Fruit fly (Drosophila melanogaster) whole organism, embryonic: ENCODE measurements around the gene Atg12.

Experiments used
- Bdp1 ChIP-seq: fragments of 200-800 bp; sonication (Bioruptor generic); optimal IDR thresholded peaks from 3 replicates; lab custom pipeline; 2016; ENCODE audit warnings: missing biosample characterization, missing genetic modification characterization
- Deaf1 ChIP-seq: fragments of 200-800 bp; optimal IDR thresholded peaks from 3 replicates; lab custom pipeline; 2019; ENCODE audit warnings: missing biosample characterization, mild to moderate bottlenecking, missing genetic modification characterization, moderate library complexity
- cg ChIP-seq: fragments of 200-800 bp; sonication (Bioruptor generic); optimal IDR thresholded peaks from 3 replicates; lab custom pipeline; 2019; ENCODE audit warnings: missing biosample characterization, mild to moderate bottlenecking, missing genetic modification characterization, moderate library complexity

- TF ChIP-seq Deaf1 (tag; lab: Kevin White, UChicago) (no peak), cg (no peak), Bdp1 (GFP tag; lab: Kevin White, UChicago) (no peak)
These were observed 47.8 kb downstream of the Atg12 start, which contains the start of gene Miox for dm6 chr3L:12184564-12185034.
